Fruit fly (Drosophila melanogaster): ENCODE measurements around the gene mura.

The mura gene

dm6 chr3R:9586663-9587248 lies 35.1 kb upstream of the mura start, which contains the start of gene P58IPK (continued):
- peak; percentile 94 for TF ChIP-seq Myb (GFP tag; optimal IDR thresholded peaks at IDR 0.05)
- no peak for TF ChIP-seq CG6654 (GFP tag; optimal IDR thresholded peaks at IDR 0.05)
- peak; percentile 62 for TF ChIP-seq HmgD (GFP tag; optimal IDR thresholded peaks at IDR 0.05)
- peak; percentile 59 for TF ChIP-seq ftz-f1 (GFP tag; optimal IDR thresholded peaks at IDR 0.05)
- peak; percentile 41 for TF ChIP-seq dmrt11E (tag; optimal IDR thresholded peaks at IDR 0.05)
- TF ChIP-seq lmd (GFP tag; IDR thresholded peaks at IDR 0.05) = peak; percentile 66; the same call in 1 of the 2 replicates
- TF ChIP-seq Kr (GFP tag; optimal IDR thresholded peaks at IDR 0.05) = no peak
- no peak for TF ChIP-seq sqz (GFP tag; optimal IDR thresholded peaks at IDR 0.05)
- peak; percentile 80 for TF ChIP-seq CG30403 (GFP tag; optimal IDR thresholded peaks at IDR 0.05)
- TF ChIP-seq sc (optimal IDR thresholded peaks at IDR 0.05) = no peak
- TF ChIP-seq sc (GFP tag; optimal IDR thresholded peaks at IDR 0.05) = no peak
- TF ChIP-seq CG9876 (GFP tag; optimal IDR thresholded peaks at IDR 0.05) = peak; percentile 57
- TF ChIP-seq Elba2 (GFP tag; optimal IDR thresholded peaks at IDR 0.05) = no peak
- peak; percentile 78 for TF ChIP-seq ken (GFP tag; IDR thresholded peaks at IDR 0.05)
- peak; percentile 76 for TF ChIP-seq jumu (GFP tag; optimal IDR thresholded peaks at IDR 0.05)
- 0 out of 2 replicates have a peak, but pooled peaks have one; percentile 9 for TF ChIP-seq ap (GFP tag; IDR thresholded peaks at IDR 0.05)
- TF ChIP-seq sens (GFP tag) = peak; percentile 91
- no peak for TF ChIP-seq CG10274 (GFP tag; optimal IDR thresholded peaks at IDR 0.05)
- TF ChIP-seq NC2β (GFP tag; optimal IDR thresholded peaks at IDR 0.05) = peak; percentile 47
- TF ChIP-seq Scr (GFP tag; IDR thresholded peaks at IDR 0.05; ENCODE audit: partially characterized antibody) = peak; percentile 92
- no peak for TF ChIP-seq Dip2 (GFP tag; IDR thresholded peaks at IDR 0.05)
- TF ChIP-seq zen2 (GFP tag; IDR thresholded peaks at IDR 0.05; ENCODE audit: partially characterized antibody) = peak; percentile 79
- no peak for TF ChIP-seq Hey (tag; optimal IDR thresholded peaks at IDR 0.05)
- no peak for TF ChIP-seq CG31224 (GFP tag; IDR thresholded peaks at IDR 0.05)
- no peak for TF ChIP-seq CG2202 (tag; optimal IDR thresholded peaks at IDR 0.05)
- no peak for TF ChIP-seq CG4360 (GFP tag; IDR thresholded peaks at IDR 0.05)
- peak; percentile 68 for TF ChIP-seq Dip3 (GFP tag; optimal IDR thresholded peaks at IDR 0.05)
- peak; percentile 52 for TF ChIP-seq al (GFP tag; IDR thresholded peaks at IDR 0.05)
- TF ChIP-seq Asciz (GFP tag; optimal IDR thresholded peaks at IDR 0.05) = no peak
- peak; percentile 75 for TF ChIP-seq Chrac-16 (GFP tag; optimal IDR thresholded peaks at IDR 0.05)
- peak; percentile 57 for TF ChIP-seq CG34376 (GFP tag; optimal IDR thresholded peaks at IDR 0.05)
- TF ChIP-seq CG8765 (GFP tag; IDR thresholded peaks at IDR 0.05) = no peak
- peak; percentile 68 for TF ChIP-seq gem (tag; optimal IDR thresholded peaks at IDR 0.05)
- TF ChIP-seq ato (GFP tag; IDR thresholded peaks at IDR 0.05; ENCODE audit: partially characterized antibody) = peak; percentile 88
- no peak for TF ChIP-seq gt (GFP tag; IDR thresholded peaks at IDR 0.05)
- peak; percentile 73 for TF ChIP-seq CG14710 (tag; optimal IDR thresholded peaks at IDR 0.05)
- peak; percentile 54 for TF ChIP-seq crc (GFP tag; optimal IDR thresholded peaks at IDR 0.05)
- peak; percentile 76 for TF ChIP-seq CG17802 (tag; optimal IDR thresholded peaks at IDR 0.05)
- TF ChIP-seq CG6254 (GFP tag; optimal IDR thresholded peaks at IDR 0.05) = no peak
- TF ChIP-seq ewg (GFP tag; optimal IDR thresholded peaks at IDR 0.05) = peak; percentile 19
- peak; percentile 91 for TF ChIP-seq HmgZ (tag; optimal IDR thresholded peaks at IDR 0.05)
- peak; percentile 1 for TF ChIP-seq MTF-1 (GFP tag; optimal IDR thresholded peaks at IDR 0.05; ENCODE audit: borderline replicate concordance)
- TF ChIP-seq CG3726 (GFP tag; IDR thresholded peaks at IDR 0.05) = peak; percentile 59; the same call in 1 of the 3 replicates
- no peak for TF ChIP-seq toy (GFP tag; IDR thresholded peaks at IDR 0.05)
- TF ChIP-seq dmrt99B (tag; optimal IDR thresholded peaks at IDR 0.05) = no peak
- TF ChIP-seq gro (GFP tag; optimal IDR thresholded peaks at IDR 0.05) = peak; percentile 82
- no peak for TF ChIP-seq btn (GFP tag; optimal IDR thresholded peaks at IDR 0.05)
- TF ChIP-seq hb (GFP tag; IDR thresholded peaks at IDR 0.05; ENCODE audit: partially characterized antibody) = peak; percentile 90
- TF ChIP-seq Drgx (GFP tag; IDR thresholded peaks at IDR 0.05) = peak; percentile 16; the same call in 1 of the 2 replicates
- peak in 1 of 3 experiments; percentile 46 for TF ChIP-seq lola (GFP tag; optimal IDR thresholded peaks at IDR 0.05)
